Worm (Caenorhabditis elegans) whole organism, L4 larva: ENCODE data around the gene F22B5.6.

ENCODE experiments used
- F44E2.7 ChIP-seq: fragments of 200-800 bp; sonication (Bioruptor generic); IDR thresholded peaks from 2 replicates; pipeline ENCODE4 v2.1.2; 2022; ENCODE audit warnings: missing genetic modification characterization, missing compliant biosample characterization
- F49E8.2 ChIP-seq: sonication (generic microtip); optimal IDR thresholded peaks from 2 replicates; lab custom pipeline; 2016; ENCODE audit warnings: missing compliant biosample characterization, mild to moderate bottlenecking, missing genetic modification characterization, borderline replicate concordance
- R02D3.7 ChIP-seq: fragments of 150-350 bp; sonication (generic microtip); optimal IDR thresholded peaks from 3 replicates; lab custom pipeline; 2014; ENCODE audit warnings: missing biosample characterization, missing genetic modification characterization
- T26A8.4 ChIP-seq: fragments of 200-800 bp; sonication (Bioruptor generic); IDR thresholded peaks from 2 replicates; pipeline ENCODE4 v1.3.6; 2022; ENCODE audit warnings: missing genetic modification characterization, missing compliant biosample characterization
- Y5F2A.4 ChIP-seq: fragments of 200-800 bp; sonication (Bioruptor generic); optimal IDR thresholded peaks from 2 replicates; lab custom pipeline; 2018; ENCODE audit warnings: mild to moderate bottlenecking, missing genetic modification characterization, missing compliant biosample characterization
- Y75B8A.6 ChIP-seq: fragments of 200-800 bp; sonication (Bioruptor generic); IDR thresholded peaks from 2 replicates; pipeline ENCODE4 v1.3.6; 2022; ENCODE audit warnings: missing genetic modification reagents, missing genetic modification characterization, missing compliant biosample characterization
- aha-1 ChIP-seq: fragments of 150-350 bp; peaks from one replicate; lab custom pipeline; 2014; ENCODE audit warnings: missing biosample characterization, missing genetic modification characterization
- aly-2 ChIP-seq: sonication (generic microtip); optimal IDR thresholded peaks from 2 replicates; lab custom pipeline; 2018; ENCODE audit warnings: missing biosample characterization, missing genetic modification characterization
- ama-1 ChIP-seq: fragments of 150-350 bp; optimal IDR thresholded peaks from 2 replicates; lab custom pipeline; 2014; ENCODE audit warnings: inconsistent platforms, mixed read lengths
- arid-1 ChIP-seq: fragments of 200-800 bp; sonication (Bioruptor generic); conservative IDR thresholded peaks from 2 replicates; pipeline ENCODE4 v1.3.6; 2022; ENCODE audit warnings: missing genetic modification reagents, missing genetic modification characterization, missing compliant biosample characterization
- attf-4 ChIP-seq: sonication (generic microtip); optimal IDR thresholded peaks from 3 replicates; lab custom pipeline; 2017; ENCODE audit warnings: missing biosample characterization, missing genetic modification characterization
- ceh-20 ChIP-seq: fragments of 200-800 bp; sonication (Bioruptor generic); IDR thresholded peaks from 2 replicates; pipeline ENCODE4 v1.3.6; 2022; ENCODE audit warnings: missing genetic modification reagents, missing genetic modification characterization, missing compliant biosample characterization
- ceh-44 ChIP-seq: fragments of 200-800 bp; sonication (Bioruptor generic); IDR thresholded peaks from 2 replicates; pipeline ENCODE4 v1.3.6; 2022; ENCODE audit warnings: missing genetic modification reagents, missing genetic modification characterization, missing compliant biosample characterization
- daf-16 ChIP-seq, 3 experiments: sonication (generic microtip); optimal IDR thresholded peaks; 2 replicates each; lab custom pipeline; 2016 to 2017; ENCODE audit warnings: missing genetic modification characterization in 3 of 3, missing genetic modification reagents in 3 of 3, mild to moderate bottlenecking in 2 of 3, missing compliant biosample characterization in 2 of 3, missing biosample characterization in 1 of 3, moderate library complexity in 1 of 3
- daf-19 ChIP-seq: fragments of 200-800 bp; sonication (Bioruptor generic); conservative IDR thresholded peaks from 2 replicates; pipeline ENCODE4 v1.3.6; 2022; ENCODE audit warnings: missing genetic modification characterization, missing compliant biosample characterization
- dmd-6 ChIP-seq: fragments of 200-800 bp; sonication (Bioruptor generic); IDR thresholded peaks from 2 replicates; pipeline ENCODE4 v1.3.6; 2022; ENCODE audit warnings: missing genetic modification reagents, missing genetic modification characterization, missing compliant biosample characterization
- dmd-8 ChIP-seq: fragments of 200-800 bp; sonication (Bioruptor generic); IDR thresholded peaks from 2 replicates; pipeline ENCODE4 v1.3.6; 2022; ENCODE audit warnings: missing genetic modification characterization, missing compliant biosample characterization
- egl-27 ChIP-seq: sonication (generic microtip); optimal IDR thresholded peaks from 3 replicates; lab custom pipeline; 2017; ENCODE audit warnings: missing biosample characterization, missing genetic modification reagents, missing genetic modification characterization
- egl-43 ChIP-seq: fragments of 200-800 bp; sonication (Bioruptor generic); IDR thresholded peaks from 2 replicates; pipeline ENCODE4 v1.3.6; 2022; ENCODE audit warnings: missing genetic modification reagents, missing genetic modification characterization, missing compliant biosample characterization
- fkh-10 ChIP-seq: fragments of 150-350 bp; optimal IDR thresholded peaks from 2 replicates; lab custom pipeline; 2014; ENCODE audit warnings: missing biosample characterization, missing genetic modification reagents, missing genetic modification characterization
- fos-1 ChIP-seq: fragments of 150-350 bp; optimal IDR thresholded peaks from 2 replicates; lab custom pipeline; 2014; ENCODE audit warnings: missing biosample characterization, missing genetic modification characterization
- gei-8 ChIP-seq: fragments of 200-800 bp; sonication (Bioruptor generic); optimal IDR thresholded peaks from 2 replicates; lab custom pipeline; 2018; ENCODE audit warnings: mild to moderate bottlenecking, missing genetic modification characterization, missing compliant biosample characterization
- hif-1 ChIP-seq, 2 experiments: sonication (generic microtip); optimal IDR thresholded peaks; 2 replicates each; lab custom pipeline; 2016 to 2017; ENCODE audit warnings: missing compliant biosample characterization in 2 of 2, missing genetic modification characterization in 2 of 2, missing genetic modification reagents in 2 of 2, missing genotype in 2 of 2, mild to moderate bottlenecking in 1 of 2
- hlh-11 ChIP-seq: fragments of 200-800 bp; sonication (Bioruptor generic); optimal IDR thresholded peaks from 2 replicates; lab custom pipeline; 2018; ENCODE audit warnings: mild to moderate bottlenecking, missing genetic modification characterization, missing compliant biosample characterization
- hmg-1.1 ChIP-seq: fragments of 200-800 bp; sonication (Bioruptor generic); IDR thresholded peaks from 2 replicates; pipeline ENCODE4 v1.3.6; 2022; ENCODE audit warnings: missing genetic modification reagents, missing genetic modification characterization, missing compliant biosample characterization
- lim-7 ChIP-seq: fragments of 200-800 bp; sonication (Bioruptor generic); IDR thresholded peaks from 2 replicates; pipeline ENCODE4 v1.3.6; 2022; ENCODE audit warnings: missing genetic modification characterization, missing compliant biosample characterization
- lin-1 ChIP-seq: fragments of 200-800 bp; sonication (Bioruptor generic); IDR thresholded peaks from 2 replicates; pipeline ENCODE4 v1.3.6; 2022; ENCODE audit warnings: missing genetic modification reagents, missing genetic modification characterization, missing compliant biosample characterization
- lin-13 ChIP-seq: fragments of 150-350 bp; optimal IDR thresholded peaks from 2 replicates; lab custom pipeline; 2014; ENCODE audit warnings: missing biosample characterization, missing genetic modification reagents, missing genetic modification characterization
- lin-15B ChIP-seq: fragments of 150-350 bp; sonication (generic microtip); optimal IDR thresholded peaks from 3 replicates; lab custom pipeline; 2014; ENCODE audit warnings: missing biosample characterization, missing genetic modification characterization
- lin-38 ChIP-seq: fragments of 200-800 bp; sonication (Bioruptor generic); IDR thresholded peaks from 2 replicates; pipeline ENCODE4 v1.3.6; 2022; ENCODE audit warnings: missing genetic modification reagents, missing genetic modification characterization, missing compliant biosample characterization
- lin-39 ChIP-seq: fragments of 150-350 bp; optimal IDR thresholded peaks from 2 replicates; lab custom pipeline; 2014; ENCODE audit warnings: missing biosample characterization, missing genetic modification reagents, missing genetic modification characterization
- lir-3 ChIP-seq: sonication (generic microtip); optimal IDR thresholded peaks from 2 replicates; lab custom pipeline; 2016; ENCODE audit warnings: mild to moderate bottlenecking, missing genetic modification characterization, missing compliant biosample characterization
- lsy-2 ChIP-seq, 2 experiments: fragments of 150-350 bp in 1 of 2; sonication (generic microtip) in 1 of 2; optimal IDR thresholded peaks; 2 replicates each; lab custom pipeline; 2014 to 2017; ENCODE audit warnings: missing biosample characterization in 2 of 2, missing genetic modification characterization in 2 of 2
- madf-5 ChIP-seq, 2 experiments: fragments of 200-800 bp; sonication (Bioruptor generic); IDR thresholded peaks; 2 replicates each; pipeline ENCODE4 v1.3.6; 2022; ENCODE audit warnings: missing compliant biosample characterization in 2 of 2, missing genetic modification characterization in 2 of 2
- mdt-29 ChIP-seq: fragments of 200-800 bp; sonication (Bioruptor generic); IDR thresholded peaks from 2 replicates; pipeline ENCODE4 v1.3.6; 2022; ENCODE audit warnings: missing genetic modification reagents, missing genetic modification characterization, missing compliant biosample characterization
- mxl-3 ChIP-seq: fragments of 200-800 bp; sonication (Bioruptor generic); optimal IDR thresholded peaks from 2 replicates; lab custom pipeline; 2018; ENCODE audit warnings: mild to moderate bottlenecking, missing genetic modification characterization, missing compliant biosample characterization
- nhr-10 ChIP-seq: fragments of 150-350 bp; optimal IDR thresholded peaks from 2 replicates; lab custom pipeline; 2014; ENCODE audit warnings: missing biosample characterization, missing genetic modification characterization
- nhr-11 ChIP-seq: fragments of 150-350 bp; optimal IDR thresholded peaks from 2 replicates; lab custom pipeline; 2014; ENCODE audit warnings: missing biosample characterization, missing genetic modification characterization
- nhr-25 ChIP-seq: sonication (generic microtip); optimal IDR thresholded peaks from 2 replicates; lab custom pipeline; 2017; ENCODE audit warnings: missing genetic modification characterization, mild to moderate bottlenecking, missing compliant biosample characterization, antibody characterized with exemption, moderate library complexity, borderline replicate concordance; ENCODE audit not compliant: insufficient read depth
- nhr-42 ChIP-seq: fragments of 200-800 bp; sonication (Bioruptor generic); IDR thresholded peaks from 2 replicates; pipeline ENCODE4 v1.3.6; 2022; ENCODE audit warnings: missing genetic modification characterization, missing compliant biosample characterization
- nhr-48 ChIP-seq: sonication (generic microtip); optimal IDR thresholded peaks from 2 replicates; lab custom pipeline; 2016; ENCODE audit warnings: mild to moderate bottlenecking, missing genetic modification characterization, missing compliant biosample characterization
- rbr-2 ChIP-seq: sonication (generic microtip); optimal IDR thresholded peaks from 2 replicates; lab custom pipeline; 2016; ENCODE audit warnings: missing genotype, missing genetic modification characterization, missing compliant biosample characterization
- saeg-2 ChIP-seq: fragments of 200-800 bp; sonication (Bioruptor generic); IDR thresholded peaks from 2 replicates; pipeline ENCODE4 v1.3.6; 2022; ENCODE audit warnings: missing genetic modification reagents, missing genetic modification characterization, missing compliant biosample characterization
- sdz-12 ChIP-seq: fragments of 200-800 bp; sonication (Bioruptor generic); optimal IDR thresholded peaks from 2 replicates; lab custom pipeline; 2018; ENCODE audit warnings: mild to moderate bottlenecking, missing genetic modification characterization, missing compliant biosample characterization
- set-16 ChIP-seq: fragments of 200-800 bp; sonication (Bioruptor generic); IDR thresholded peaks from 2 replicates; pipeline ENCODE4 v1.3.6; 2022; ENCODE audit warnings: missing genetic modification reagents, missing genetic modification characterization, missing compliant biosample characterization
- snpc-1.2 ChIP-seq: fragments of 200-800 bp; sonication (Bioruptor generic); IDR thresholded peaks from 2 replicates; pipeline ENCODE4 v1.3.6; 2022; ENCODE audit warnings: missing genetic modification reagents, missing genetic modification characterization, missing compliant biosample characterization
- snpc-4 ChIP-seq: fragments of 150-350 bp; optimal IDR thresholded peaks from 2 replicates; lab custom pipeline; 2014; ENCODE audit warnings: missing biosample characterization, missing genetic modification characterization
- spr-1 ChIP-seq: sonication (generic microtip); optimal IDR thresholded peaks from 2 replicates; lab custom pipeline; 2016; ENCODE audit warnings: mild to moderate bottlenecking, missing genetic modification characterization, missing compliant biosample characterization
- unc-62 ChIP-seq, 3 experiments: fragments of 150-350 bp in 1 of 3; sonication (generic microtip); optimal IDR thresholded peaks in 2 of 3; peaks in 1 of 3; 1 replicate in 1 of 3; 2 replicates in 2 of 3; lab custom pipeline; 2014 to 2017; ENCODE audit warnings: missing biosample characterization in 3 of 3, missing genetic modification characterization in 3 of 3, missing genetic modification reagents in 3 of 3, missing genotype in 1 of 3
- zip-11 ChIP-seq: fragments of 200-800 bp; sonication (Bioruptor generic); IDR thresholded peaks from 2 replicates; pipeline ENCODE4 v1.3.6; 2022; ENCODE audit warnings: missing genetic modification characterization, missing compliant biosample characterization
- zip-2 ChIP-seq: fragments of 150-350 bp; optimal IDR thresholded peaks from 2 replicates; lab custom pipeline; 2014; ENCODE audit warnings: missing biosample characterization, missing genetic modification characterization
- ztf-11 ChIP-seq: fragments of 150-350 bp; optimal IDR thresholded peaks from 2 replicates; lab custom pipeline; 2014; ENCODE audit warnings: missing biosample characterization, missing genetic modification characterization

Gene F22B5.6

ce11 chrII:8499021-8499420 is 43.0 kb upstream of the F22B5.6 start:
- TF ChIP-seq egl-43 (GFP tag; lab: Robert Waterston, UW) (no peak), daf-19 (no peak), Y5F2A.4 (GFP tag; lab: Kevin White, UChicago) (no peak), zip-11 (GFP tag; lab: Robert Waterston, UW) (no peak), sdz-12 (GFP tag; lab: Kevin White, UChicago) (no peak), ceh-20 (GFP tag; lab: Robert Waterston, UW) (no peak), egl-27 (tag; lab: Kevin White, UChicago) (no peak), dmd-8 (GFP tag; lab: Robert Waterston, UW) (no peak), nhr-10 (tag; lab: Kevin White, UChicago) (no peak), lin-13 (GFP tag; lab: Kevin White, UChicago) (no peak), nhr-48 (tag; lab: Kevin White, UChicago) (no peak), ceh-44 (GFP tag; lab: Robert Waterston, UW) (no peak), set-16 (GFP tag; lab: Robert Waterston, UW) (no peak; the same call in none of the 2 replicates), T26A8.4 (GFP tag; lab: Robert Waterston, UW) (no peak), nhr-42 (no peak), zip-2 (tag; lab: Kevin White, UChicago) (no peak), unc-62 (GFP tag; optimal IDR thresholded peaks at IDR 0.05 in 1 of 2; lab: Kevin White, UChicago) (peak in 1 of 2 experiments; percentile 72), unc-62 (tag; optimal IDR thresholded peaks at IDR 0.05; lab: Kevin White, UChicago) (no peak), dmd-6 (GFP tag; lab: Robert Waterston, UW) (no peak), mdt-29 (GFP tag; lab: Robert Waterston, UW) (no peak), ama-1 (lab: Kevin White, UChicago) (no peak), gei-8 (GFP tag; lab: Kevin White, UChicago) (no peak), hif-1 (tag; optimal IDR thresholded peaks at IDR 0.05; lab: Kevin White, UChicago) (peak in 1 of 2 experiments; percentile 34), mxl-3 (GFP tag; lab: Kevin White, UChicago) (no peak), lir-3 (tag; lab: Kevin White, UChicago) (no peak), lin-15B (tag; lab: Kevin White, UChicago) (no peak), F49E8.2 (tag; lab: Kevin White, UChicago) (no peak), ztf-11 (no peak), nhr-11 (tag; lab: Kevin White, UChicago) (peak; percentile 40), arid-1 (GFP tag; lab: Robert Waterston, UW) (no peak), lim-7 (GFP tag; lab: Robert Waterston, UW) (no peak), Y75B8A.6 (GFP tag; lab: Robert Waterston, UW) (no peak), spr-1 (no peak), hmg-1.1 (GFP tag; lab: Robert Waterston, UW) (0 out of 2 replicates have a peak, but pooled peaks have one; percentile 32), rbr-2 (tag; lab: Kevin White, UChicago) (no peak), snpc-1.2 (no peak), lin-1 (GFP tag; lab: Robert Waterston, UW) (no peak), R02D3.7 (no peak), aha-1 (tag; lab: Kevin White, UChicago) (no peak), hlh-11 (tag; lab: Kevin White, UChicago) (peak; percentile 51), saeg-2 (no peak), attf-4 (tag; lab: Kevin White, UChicago) (no peak), fos-1 (tag; lab: Kevin White, UChicago) (no peak), lsy-2 (tag; optimal IDR thresholded peaks at IDR 0.05; lab: Kevin White, UChicago) (no peak), fkh-10 (no peak), lin-38 (GFP tag; lab: Robert Waterston, UW) (0 out of 2 replicates have a peak, but pooled peaks have one; percentile 9), daf-16 (GFP tag; optimal IDR thresholded peaks at IDR 0.05; lab: Kevin White, UChicago) (peak in 1 of 2 experiments; percentile 37), daf-16 (tag; optimal IDR thresholded peaks at IDR 0.05; lab: Kevin White, UChicago) (no peak), aly-2 (no peak), snpc-4 (tag; lab: Kevin White, UChicago) (no peak), nhr-25 (tag; lab: Kevin White, UChicago) (no peak), madf-5 (GFP tag; IDR thresholded peaks at IDR 0.05; lab: Robert Waterston, UW) (no peak), lin-39 (tag; lab: Kevin White, UChicago) (no peak), F44E2.7 (GFP tag; lab: Robert Waterston, UW) (no peak)
